Worm (Caenorhabditis elegans) whole organism, early embryonic: ENCODE measurements around the gene aass-1.

Source experiments
- B0310.2 ChIP-seq: sonication (generic microtip); optimal IDR thresholded peaks from 2 replicates; lab custom pipeline; 2016; ENCODE audit warnings: mild to moderate bottlenecking, missing genetic modification characterization, missing compliant biosample characterization
- F13C5.2 ChIP-seq: sonication (generic microtip); optimal IDR thresholded peaks from 2 replicates; lab custom pipeline; 2017; ENCODE audit warnings: mild to moderate bottlenecking, missing genetic modification characterization, inconsistent platforms, missing compliant biosample characterization
- aly-1 ChIP-seq: sonication (generic microtip); optimal IDR thresholded peaks from 2 replicates; lab custom pipeline; 2016; ENCODE audit warnings: missing genetic modification characterization, missing compliant biosample characterization
- ama-1 ChIP-seq: fragments of 150-350 bp; optimal IDR thresholded peaks from 2 replicates; lab custom pipeline; 2014
- ceh-13 ChIP-seq: fragments of 200-800 bp; sonication (Bioruptor generic); optimal IDR thresholded peaks from 2 replicates; lab custom pipeline; 2018; ENCODE audit warnings: mild to moderate bottlenecking, missing genetic modification characterization, missing compliant biosample characterization
- ceh-36 ChIP-seq: sonication (generic microtip); optimal IDR thresholded peaks from 2 replicates; lab custom pipeline; 2016; ENCODE audit warnings: missing genetic modification characterization, inconsistent platforms, missing compliant biosample characterization
- ets-7 ChIP-seq: sonication (generic microtip); optimal IDR thresholded peaks from 2 replicates; lab custom pipeline; 2016; ENCODE audit warnings: missing genotype, missing genetic modification characterization, missing compliant biosample characterization
- flt-1 ChIP-seq: fragments of 200-800 bp; sonication (Bioruptor generic); IDR thresholded peaks from 2 replicates; pipeline ENCODE4 v1.3.6; 2022; ENCODE audit warnings: missing genetic modification characterization, missing compliant biosample characterization
- hmbx-1 ChIP-seq: sonication (generic microtip); optimal IDR thresholded peaks from 2 replicates; lab custom pipeline; 2016; ENCODE audit warnings: mild to moderate bottlenecking, missing genetic modification characterization, missing compliant biosample characterization
- hmg-4 ChIP-seq: fragments of 200-800 bp; sonication (Bioruptor generic); optimal IDR thresholded peaks from 2 replicates; lab custom pipeline; 2018; ENCODE audit warnings: mild to moderate bottlenecking, missing genetic modification characterization, missing compliant biosample characterization
- hnd-1 ChIP-seq: sonication (generic microtip); optimal IDR thresholded peaks from 2 replicates; lab custom pipeline; 2016; ENCODE audit warnings: missing genetic modification characterization, missing compliant biosample characterization
- pes-1 ChIP-seq: fragments of 200-800 bp; sonication (Bioruptor generic); IDR thresholded peaks from 2 replicates; pipeline ENCODE4 v1.3.6; 2022; ENCODE audit warnings: missing genetic modification reagents, missing genetic modification characterization, missing compliant biosample characterization
- scrt-1 ChIP-seq: fragments of 200-800 bp; sonication (Bioruptor generic); IDR thresholded peaks from 2 replicates; pipeline ENCODE4 v1.3.6; 2022; ENCODE audit warnings: missing genetic modification characterization, missing compliant biosample characterization
- sea-1 ChIP-seq: fragments of 200-800 bp; sonication (Bioruptor generic); conservative IDR thresholded peaks from 2 replicates; pipeline ENCODE4 v1.3.6; 2022; ENCODE audit warnings: missing genetic modification characterization, missing compliant biosample characterization
- tbx-11 ChIP-seq: fragments of 200-800 bp; sonication (Bioruptor generic); IDR thresholded peaks from 2 replicates; pipeline ENCODE4 v1.3.6; 2022; ENCODE audit warnings: missing genetic modification characterization, missing compliant biosample characterization
- tbx-37 ChIP-seq: fragments of 200-800 bp; sonication (Bioruptor generic); conservative IDR thresholded peaks from 2 replicates; pipeline ENCODE4 v1.3.6; 2022; ENCODE audit warnings: missing genetic modification reagents, missing genetic modification characterization, missing compliant biosample characterization
- tra-4 ChIP-seq: sonication (generic microtip); optimal IDR thresholded peaks from 2 replicates; lab custom pipeline; 2017; ENCODE audit warnings: missing genetic modification characterization, missing compliant biosample characterization

The aass-1 gene

ce11 chrIV:274185-274584 is 29.2 kb downstream of the aass-1 start, which contains the start of gene sma-10:
sma-10 (plus strand) TSS chrIV:274420.
- no peak for TF ChIP-seq tbx-11 (GFP tag; lab: Robert Waterston, UW)
- TF ChIP-seq aly-1 (tag; lab: Kevin White, UChicago): no peak
- TF ChIP-seq flt-1 (GFP tag; lab: Robert Waterston, UW): no peak
- no peak for TF ChIP-seq pes-1
- no peak for TF ChIP-seq ama-1 (lab: Kevin White, UChicago)
- no peak for TF ChIP-seq hmg-4 (GFP tag; lab: Kevin White, UChicago)
- TF ChIP-seq ceh-13 (GFP tag; lab: Kevin White, UChicago): no peak
- no peak for TF ChIP-seq sea-1 (GFP tag; lab: Robert Waterston, UW)
- TF ChIP-seq scrt-1 (GFP tag; lab: Robert Waterston, UW): no peak
- TF ChIP-seq F13C5.2 (tag; lab: Kevin White, UChicago): no peak
- no peak for TF ChIP-seq B0310.2 (tag; lab: Kevin White, UChicago)
- no peak for TF ChIP-seq hmbx-1 (tag; lab: Kevin White, UChicago)
- TF ChIP-seq ceh-36 (tag; lab: Kevin White, UChicago): no peak
- no peak for TF ChIP-seq hnd-1 (tag; lab: Kevin White, UChicago)
- no peak for TF ChIP-seq ets-7 (tag; lab: Kevin White, UChicago)
- no peak for TF ChIP-seq tbx-37
- no peak for TF ChIP-seq tra-4 (tag; lab: Kevin White, UChicago)

DNA sequence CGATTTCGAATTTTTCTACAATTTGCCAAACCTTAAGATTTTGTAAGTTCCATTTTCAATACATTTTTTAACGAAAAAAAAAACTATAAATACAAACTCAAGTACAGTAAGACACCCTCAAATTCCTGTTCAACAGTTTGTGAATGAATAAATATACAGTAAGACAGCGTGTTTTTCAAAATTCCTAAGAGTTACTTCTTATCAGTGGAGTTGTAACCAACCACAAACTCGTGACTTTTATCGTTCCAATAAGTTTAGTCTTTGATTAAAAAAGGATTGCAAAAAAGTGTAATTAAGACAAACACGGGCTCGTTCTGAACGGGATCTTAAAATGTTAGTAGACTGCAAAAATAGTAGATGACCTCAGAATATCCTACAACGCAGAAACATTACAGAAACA is 30.2 kb downstream of the aass-1 start:
- no peak for TF ChIP-seq ceh-36 (tag; lab: Kevin White, UChicago)
- TF ChIP-seq aly-1 (tag; lab: Kevin White, UChicago): no peak
- TF ChIP-seq hmbx-1 (tag; lab: Kevin White, UChicago): no peak
- no peak for TF ChIP-seq pes-1
- no peak for TF ChIP-seq B0310.2 (tag; lab: Kevin White, UChicago)
- no peak for TF ChIP-seq sea-1 (GFP tag; lab: Robert Waterston, UW)
- TF ChIP-seq hmg-4 (GFP tag; lab: Kevin White, UChicago): no peak
- no peak for TF ChIP-seq tbx-37
- TF ChIP-seq tbx-11 (GFP tag; lab: Robert Waterston, UW): no peak
- TF ChIP-seq flt-1 (GFP tag; lab: Robert Waterston, UW): no peak
- no peak for TF ChIP-seq scrt-1 (GFP tag; lab: Robert Waterston, UW)
- TF ChIP-seq F13C5.2 (tag; lab: Kevin White, UChicago): no peak

- no peak for TF ChIP-seq B0310.2 (tag; lab: Kevin White, UChicago)
- no peak for TF ChIP-seq flt-1 (GFP tag; lab: Robert Waterston, UW)
- TF ChIP-seq scrt-1 (GFP tag; lab: Robert Waterston, UW): no peak
- no peak for TF ChIP-seq pes-1
- TF ChIP-seq sea-1 (GFP tag; lab: Robert Waterston, UW): no peak
- no peak for TF ChIP-seq tra-4 (tag; lab: Kevin White, UChicago)
- TF ChIP-seq aly-1 (tag; lab: Kevin White, UChicago): no peak
- TF ChIP-seq ceh-36 (tag; lab: Kevin White, UChicago): no peak
- no peak for TF ChIP-seq hmg-4 (GFP tag; lab: Kevin White, UChicago)
- no peak for TF ChIP-seq F13C5.2 (tag; lab: Kevin White, UChicago)
- no peak for TF ChIP-seq tbx-11 (GFP tag; lab: Robert Waterston, UW)
- TF ChIP-seq ama-1 (lab: Kevin White, UChicago): no peak
- TF ChIP-seq hmbx-1 (tag; lab: Kevin White, UChicago): no peak
- TF ChIP-seq ceh-13 (GFP tag; lab: Kevin White, UChicago): no peak
- no peak for TF ChIP-seq tbx-37
- TF ChIP-seq ets-7 (tag; lab: Kevin White, UChicago): no peak
- TF ChIP-seq hnd-1 (tag; lab: Kevin White, UChicago): no peak
Measured at ce11 chrIV:278284-278683, 33.3 kb downstream of the aass-1 start.

DNA sequence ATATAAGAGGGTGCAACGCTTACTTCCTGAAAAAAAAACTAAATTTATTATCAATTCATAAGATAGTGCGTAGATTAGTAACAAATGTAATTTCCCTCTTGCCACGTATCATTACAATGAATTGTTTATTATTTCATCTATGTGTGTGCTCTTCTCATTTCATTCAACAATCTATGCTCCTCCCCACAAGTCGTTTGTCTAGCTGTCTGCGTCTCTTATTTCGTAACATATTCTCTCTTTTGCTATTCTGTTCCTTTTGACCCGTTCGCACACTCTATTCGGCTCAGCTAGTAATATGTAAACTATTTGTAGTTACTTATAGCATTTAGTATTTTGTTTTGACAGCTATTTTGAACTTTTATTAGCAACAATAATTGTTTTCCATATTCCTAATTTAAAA is 37.1 kb downstream of the aass-1 start:
- TF ChIP-seq ama-1 (lab: Kevin White, UChicago) (no peak), sea-1 (GFP tag; lab: Robert Waterston, UW) (no peak), ceh-36 (tag; lab: Kevin White, UChicago) (no peak), F13C5.2 (tag; lab: Kevin White, UChicago) (no peak), hmg-4 (GFP tag; lab: Kevin White, UChicago) (no peak), hmbx-1 (tag; lab: Kevin White, UChicago) (no peak), scrt-1 (GFP tag; lab: Robert Waterston, UW) (no peak), tbx-37 (no peak), tra-4 (tag; lab: Kevin White, UChicago) (no peak), ets-7 (tag; lab: Kevin White, UChicago) (no peak), tbx-11 (GFP tag; lab: Robert Waterston, UW) (no peak), aly-1 (tag; lab: Kevin White, UChicago) (no peak), ceh-13 (GFP tag; lab: Kevin White, UChicago) (no peak), flt-1 (GFP tag; lab: Robert Waterston, UW) (no peak), hnd-1 (tag; lab: Kevin White, UChicago) (no peak), pes-1 (no peak)

DNA sequence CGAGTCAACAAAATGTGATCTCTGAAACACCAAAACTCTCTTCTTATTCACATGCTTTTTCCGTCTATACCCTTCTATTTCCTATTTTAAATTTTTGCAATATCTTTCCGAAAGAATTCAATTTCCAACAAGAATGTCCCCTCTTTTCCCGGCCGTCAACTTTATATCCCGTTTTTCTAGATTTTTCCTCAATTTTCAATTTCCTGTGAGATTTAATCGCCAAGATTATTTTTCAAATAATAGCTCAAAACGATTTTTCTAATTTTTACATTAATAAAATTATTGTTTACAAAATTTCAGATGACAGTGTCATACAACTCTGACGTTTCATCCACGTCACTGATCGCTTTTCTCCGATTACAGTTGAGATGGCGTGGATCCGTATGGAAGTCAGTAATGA is 38.4 kb downstream of the aass-1 start, which contains the start of gene best-19:
TSS of gene best-19 (plus strand) at position 301 of the 400 bp plus-strand sequence.
- TF ChIP-seq aly-1 (tag; lab: Kevin White, UChicago) (no peak), ceh-13 (GFP tag; lab: Kevin White, UChicago) (no peak), F13C5.2 (tag; lab: Kevin White, UChicago) (no peak)

ce11 chrIV:288027-288426 is 43.1 kb downstream of the aass-1 start, which contains the start of gene T21D12.14:
T21D12.14 (minus strand) TSS chrIV:288127.
- TF ChIP-seq F13C5.2 (tag; lab: Kevin White, UChicago): no peak
- TF ChIP-seq sea-1 (GFP tag; lab: Robert Waterston, UW): no peak
- no peak for TF ChIP-seq ets-7 (tag; lab: Kevin White, UChicago)
- TF ChIP-seq hnd-1 (tag; lab: Kevin White, UChicago): no peak
- no peak for TF ChIP-seq ceh-36 (tag; lab: Kevin White, UChicago)

DNA sequence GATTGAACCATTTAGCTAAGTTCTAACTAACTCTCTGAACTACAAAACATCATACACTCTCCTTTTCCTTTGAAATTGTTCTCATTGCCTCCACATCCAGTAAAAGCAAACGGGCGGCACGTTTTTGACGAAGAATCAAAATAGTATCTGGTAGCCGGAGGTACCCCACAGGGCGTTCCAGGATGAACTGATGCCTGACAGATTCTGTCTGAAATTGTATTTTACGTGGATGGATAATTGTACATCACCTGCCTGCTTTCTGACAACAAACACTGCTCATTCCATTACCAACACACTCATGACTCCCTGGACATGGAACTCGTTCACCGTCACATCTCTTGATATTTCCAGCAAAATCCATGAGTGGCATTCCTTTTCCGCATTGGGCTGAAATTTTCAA is 45.4 kb downstream of the aass-1 start:
- no peak for TF ChIP-seq ets-7 (tag; lab: Kevin White, UChicago)
- no peak for TF ChIP-seq flt-1 (GFP tag; lab: Robert Waterston, UW)
- TF ChIP-seq sea-1 (GFP tag; lab: Robert Waterston, UW): no peak
- no peak for TF ChIP-seq ama-1 (lab: Kevin White, UChicago)
- no peak for TF ChIP-seq B0310.2 (tag; lab: Kevin White, UChicago)
- TF ChIP-seq F13C5.2 (tag; lab: Kevin White, UChicago): no peak
- no peak for TF ChIP-seq hmg-4 (GFP tag; lab: Kevin White, UChicago)
- no peak for TF ChIP-seq tbx-37
- TF ChIP-seq ceh-13 (GFP tag; lab: Kevin White, UChicago): no peak
- TF ChIP-seq pes-1: no peak
- TF ChIP-seq scrt-1 (GFP tag; lab: Robert Waterston, UW): no peak
- no peak for TF ChIP-seq tbx-11 (GFP tag; lab: Robert Waterston, UW)
